Fruit fly (Drosophila melanogaster) whole organism, embryonic: ENCODE results near the gene Jhbp14.
"Not testable (repeated sequence)": the region's sequence is repeated elsewhere in the genome, so short reads cannot be mapped to it uniquely, and the experiment has no call there.

Experiments
- corto ChIP-seq: fragments of 200-800 bp; sonication (Bioruptor generic); optimal IDR thresholded peaks from 2 replicates; lab custom pipeline; 2016; ENCODE audit warnings: missing biosample characterization, mild to moderate bottlenecking, missing genetic modification characterization, moderate library complexity
- sqz ChIP-seq: fragments of 200-800 bp; sonication (Bioruptor generic); optimal IDR thresholded peaks from 3 replicates; lab custom pipeline; 2018; ENCODE audit warnings: missing biosample characterization, mild to moderate bottlenecking, missing genetic modification characterization

DNA sequence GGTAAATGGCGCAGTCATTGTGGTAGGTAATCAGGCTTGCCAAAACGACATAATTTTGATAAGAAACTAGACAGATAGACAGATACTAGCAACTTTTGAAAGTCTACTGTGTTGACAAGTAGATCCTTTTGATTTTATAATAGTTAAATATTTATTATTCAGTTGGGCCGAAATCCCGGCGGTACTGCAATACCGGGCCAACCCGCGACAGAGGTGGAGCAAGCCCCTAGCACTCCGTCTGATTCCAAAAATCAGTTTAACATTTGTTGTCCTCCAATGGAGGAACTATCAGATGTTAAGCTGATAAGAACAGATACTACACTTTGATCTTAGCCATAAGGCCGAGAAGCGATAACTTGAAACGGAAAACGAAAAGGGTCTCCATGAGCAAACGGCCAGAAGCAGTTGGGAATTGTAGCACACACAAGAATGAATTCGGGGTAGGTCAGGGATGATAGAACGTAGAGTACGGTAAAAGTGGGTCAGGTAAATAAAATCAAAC, 24.5 kb upstream of the Jhbp14 start, which contains the start of gene CG15482:
- TF ChIP-seq corto, sqz (GFP tag; lab: Kevin White, UChicago): not testable (repeated sequence)
